Fruit fly (Drosophila melanogaster) Kc167 (cell line): ENCODE measurements around the gene CG32267.

Source experiments
- h ChIP-seq: fragments of >200 bp; optimal IDR thresholded peaks from 3 replicates; lab custom pipeline; 2018; ENCODE audit warnings: missing external identifiers
- insv ChIP-seq: fragments of >200 bp; optimal IDR thresholded peaks from 3 replicates; lab custom pipeline; 2018; ENCODE audit warnings: missing external identifiers
- psq ChIP-seq: fragments of >200 bp; optimal IDR thresholded peaks from 2 replicates; lab custom pipeline; 2017; ENCODE audit warnings: missing external identifiers

- TF ChIP-seq h (lab: Kevin White, UChicago) (no peak), psq (lab: Kevin White, UChicago) (no peak), insv (lab: Kevin White, UChicago) (no peak)
Measured at dm6 chr3L:3437664-3438368, 34.1 kb downstream of the CG32267 start.
